Fruit fly (Drosophila melanogaster) whole organism, embryonic: ENCODE data around the gene loj.
A peak's percentile ranks its signal among the peaks of the same experiment; 100 is the strongest.

Experiments used
- Antp ChIP-seq: fragments of 200-800 bp; sonication (Bioruptor generic); optimal IDR thresholded peaks from 3 replicates; lab custom pipeline; 2016; ENCODE audit warnings: missing biosample characterization, missing genetic modification characterization
- BEAF-32 ChIP-seq: fragments of 200-800 bp; sonication (Bioruptor generic); optimal IDR thresholded peaks from 3 replicates; lab custom pipeline; 2017; ENCODE audit warnings: missing biosample characterization, missing genetic modification characterization, mild to moderate bottlenecking, moderate library complexity, missing genetic modification reagents
- CG10979 ChIP-seq: fragments of 200-800 bp; sonication (Bioruptor generic); optimal IDR thresholded peaks from 2 replicates; lab custom pipeline; 2018; ENCODE audit warnings: missing biosample characterization, mild to moderate bottlenecking, missing genetic modification characterization, moderate library complexity
- CG11398 ChIP-seq: fragments of 200-800 bp; sonication (Bioruptor generic); optimal IDR thresholded peaks from 2 replicates; lab custom pipeline; 2016; ENCODE audit warnings: missing biosample characterization, missing genetic modification characterization
- CG12155 ChIP-seq: fragments of 200-800 bp; sonication (Bioruptor generic); optimal IDR thresholded peaks from 3 replicates; lab custom pipeline; 2016; ENCODE audit warnings: missing biosample characterization, missing genetic modification characterization
- CG12659 ChIP-seq: fragments of 200-800 bp; sonication (Bioruptor generic); optimal IDR thresholded peaks from 3 replicates; lab custom pipeline; 2017; ENCODE audit warnings: mild to moderate bottlenecking, missing biosample characterization, missing genetic modification reagents, missing genetic modification characterization
- CG13624 ChIP-seq: fragments of 200-800 bp; sonication (Bioruptor generic); optimal IDR thresholded peaks from 2 replicates; lab custom pipeline; 2016; ENCODE audit warnings: missing biosample characterization, missing genetic modification characterization
- CG14860 ChIP-seq: fragments of 200-800 bp; sonication (Bioruptor generic); IDR thresholded peaks from 3 replicates; pipeline ENCODE4 v1.3.6; 2022; ENCODE audit warnings: missing biosample characterization, missing genetic modification characterization; ENCODE audit not compliant: partially characterized antibody
- CG1603 ChIP-seq: fragments of 200-800 bp; sonication (Bioruptor generic); optimal IDR thresholded peaks from 2 replicates; lab custom pipeline; 2019; ENCODE audit warnings: missing biosample characterization, mild to moderate bottlenecking, missing genetic modification characterization, moderate library complexity
- CG16813 ChIP-seq: fragments of 200-800 bp; sonication (Bioruptor generic); IDR thresholded peaks from 3 replicates; pipeline ENCODE4 v1.3.6; 2022; ENCODE audit warnings: missing biosample characterization, missing genetic modification characterization; ENCODE audit not compliant: partially characterized antibody
- CG17186 ChIP-seq: fragments of 200-800 bp; sonication (Bioruptor generic); optimal IDR thresholded peaks from 3 replicates; lab custom pipeline; 2017; ENCODE audit warnings: missing biosample characterization, missing genetic modification reagents, missing genetic modification characterization
- CG17361 ChIP-seq: fragments of 200-800 bp; sonication (Bioruptor generic); IDR thresholded peaks from 3 replicates; pipeline ENCODE4 v1.3.6; 2022; ENCODE audit warnings: missing biosample characterization, missing genetic modification characterization
- CG18764 ChIP-seq: fragments of 200-800 bp; sonication (Bioruptor generic); optimal IDR thresholded peaks from 3 replicates; lab custom pipeline; 2016; ENCODE audit warnings: missing biosample characterization, missing genetic modification characterization
- CG2116 ChIP-seq: fragments of 200-800 bp; sonication (Bioruptor generic); optimal IDR thresholded peaks from 3 replicates; lab custom pipeline; 2018; ENCODE audit warnings: missing biosample characterization, mild to moderate bottlenecking, missing genetic modification characterization
- CG30020 ChIP-seq: fragments of 200-800 bp; optimal IDR thresholded peaks from 2 replicates; lab custom pipeline; 2019; ENCODE audit warnings: missing biosample characterization, mild to moderate bottlenecking, missing genetic modification characterization, moderate library complexity
- CG3995 ChIP-seq: fragments of 200-800 bp; sonication (Bioruptor generic); optimal IDR thresholded peaks from 3 replicates; lab custom pipeline; 2016; ENCODE audit warnings: missing biosample characterization, missing genetic modification characterization
- CG42726 ChIP-seq: fragments of 200-800 bp; sonication (Bioruptor generic); IDR thresholded peaks from 2 replicates; pipeline ENCODE4 v1.3.6; 2022; ENCODE audit warnings: missing biosample characterization, missing genetic modification characterization; ENCODE audit not compliant: partially characterized antibody
- CG6791 ChIP-seq: fragments of 200-800 bp; sonication (Bioruptor generic); IDR thresholded peaks from 3 replicates; pipeline ENCODE4 v1.3.6; 2022; ENCODE audit warnings: missing biosample characterization, missing genetic modification characterization; ENCODE audit not compliant: partially characterized antibody
- CG8290 ChIP-seq, 3 experiments: fragments of 200-800 bp; sonication (Bioruptor generic); optimal IDR thresholded peaks; 2 replicates each; lab custom pipeline; 2016 to 2019; ENCODE audit warnings: missing biosample characterization in 3 of 3, missing genetic modification characterization in 3 of 3, mild to moderate bottlenecking in 2 of 3, moderate library complexity in 1 of 3
- CG9609 ChIP-seq: fragments of 200-800 bp; sonication (Bioruptor generic); optimal IDR thresholded peaks from 3 replicates; lab custom pipeline; 2016; ENCODE audit warnings: missing biosample characterization, missing genetic modification characterization
- CG9932 ChIP-seq: fragments of 200-800 bp; sonication (Bioruptor generic); IDR thresholded peaks from 2 replicates; pipeline ENCODE4 v1.3.6; 2022; ENCODE audit warnings: missing biosample characterization, missing genetic modification characterization
- CkIIα-i1 ChIP-seq: fragments of 200-800 bp; sonication (Bioruptor generic); IDR thresholded peaks from 2 replicates; pipeline ENCODE4 v1.3.6; 2022; ENCODE audit warnings: missing biosample characterization, missing genetic modification characterization
- Dp ChIP-seq: fragments of 200-800 bp; sonication (Bioruptor generic); optimal IDR thresholded peaks from 2 replicates; lab custom pipeline; 2018; ENCODE audit warnings: missing biosample characterization, mild to moderate bottlenecking, missing genetic modification characterization, moderate library complexity
- Eip74EF ChIP-seq, 2 experiments: fragments of 200-800 bp in 1 of 2; fragments of >200 bp in 1 of 2; sonication (Bioruptor generic) in 1 of 2; optimal IDR thresholded peaks; 2 replicates each; lab custom pipeline; 2017 to 2019; ENCODE audit warnings: missing biosample characterization in 2 of 2, missing genetic modification characterization in 2 of 2, mild to moderate bottlenecking in 1 of 2, moderate library complexity in 1 of 2
- HmgD ChIP-seq: fragments of 200-800 bp; sonication (Bioruptor generic); optimal IDR thresholded peaks from 3 replicates; lab custom pipeline; 2016; ENCODE audit warnings: missing biosample characterization, missing genetic modification characterization
- Hmr ChIP-seq: fragments of 200-800 bp; sonication (Bioruptor generic); optimal IDR thresholded peaks from 3 replicates; lab custom pipeline; 2017; ENCODE audit warnings: mild to moderate bottlenecking, missing biosample characterization, missing genetic modification reagents, missing genetic modification characterization
- Med ChIP-seq: fragments of 200-800 bp; sonication (Bioruptor generic); peaks from one replicate; lab custom pipeline; 2016; ENCODE audit warnings: missing biosample characterization, missing genetic modification characterization, mild to moderate bottlenecking, inconsistent platforms, moderate library complexity
- Rfx ChIP-seq: fragments of 200-800 bp; sonication (Bioruptor generic); IDR thresholded peaks from 2 replicates; pipeline ENCODE4 v1.3.6; 2022; ENCODE audit warnings: missing biosample characterization, missing genetic modification characterization
- Ssrp ChIP-seq: fragments of 200-800 bp; sonication (Bioruptor generic); optimal IDR thresholded peaks from 2 replicates; lab custom pipeline; 2018; ENCODE audit warnings: missing biosample characterization, mild to moderate bottlenecking, missing genetic modification characterization, moderate library complexity
- Taf1 ChIP-seq: fragments of 200-800 bp; sonication (Bioruptor generic); IDR thresholded peaks from 2 replicates; pipeline ENCODE4 v1.3.6; 2022; ENCODE audit warnings: missing biosample characterization, missing genetic modification characterization
- Vsx1 ChIP-seq: fragments of 200-800 bp; sonication (Bioruptor generic); optimal IDR thresholded peaks from 2 replicates; lab custom pipeline; 2017; ENCODE audit warnings: missing biosample characterization, mild to moderate bottlenecking, missing genetic modification characterization, missing genetic modification reagents
- Xbp1 ChIP-seq: fragments of 200-800 bp; sonication (Bioruptor generic); optimal IDR thresholded peaks from 3 replicates; lab custom pipeline; 2016; ENCODE audit warnings: missing biosample characterization, mild to moderate bottlenecking, missing genetic modification characterization
- aop ChIP-seq: fragments of 200-800 bp; sonication (Bioruptor generic); IDR thresholded peaks from 2 replicates; pipeline ENCODE4 v1.3.6; 2022; ENCODE audit warnings: missing biosample characterization, missing genetic modification characterization
- ase ChIP-seq: fragments of 200-800 bp; sonication (Bioruptor generic); IDR thresholded peaks from 3 replicates; pipeline ENCODE4 v1.3.6; 2022; ENCODE audit warnings: missing biosample characterization, missing genetic modification characterization
- bcd ChIP-seq: fragments of 200-800 bp; sonication (Bioruptor generic); optimal IDR thresholded peaks from 2 replicates; lab custom pipeline; 2017; ENCODE audit warnings: missing biosample characterization, mild to moderate bottlenecking, missing genetic modification characterization
- corto ChIP-seq: fragments of 200-800 bp; sonication (Bioruptor generic); optimal IDR thresholded peaks from 2 replicates; lab custom pipeline; 2016; ENCODE audit warnings: missing biosample characterization, mild to moderate bottlenecking, missing genetic modification characterization, moderate library complexity
- crc ChIP-seq: fragments of 200-800 bp; sonication (Bioruptor generic); optimal IDR thresholded peaks from 2 replicates; lab custom pipeline; 2016; ENCODE audit warnings: missing biosample characterization, missing genetic modification characterization
- eyg ChIP-seq: fragments of 200-800 bp; sonication (Bioruptor generic); optimal IDR thresholded peaks from 3 replicates; lab custom pipeline; 2016; ENCODE audit warnings: missing biosample characterization, missing genetic modification characterization
- fu2 ChIP-seq: fragments of 200-800 bp; sonication (Bioruptor generic); optimal IDR thresholded peaks from 2 replicates; lab custom pipeline; 2016; ENCODE audit warnings: missing biosample characterization, missing genetic modification characterization
- inv ChIP-seq: fragments of 200-800 bp; sonication (Bioruptor generic); IDR thresholded peaks from 2 replicates; pipeline ENCODE4 v1.3.6; 2022; ENCODE audit warnings: missing biosample characterization, missing genetic modification characterization; ENCODE audit not compliant: partially characterized antibody
- org-1 ChIP-seq: fragments of 200-800 bp; sonication (Bioruptor generic); optimal IDR thresholded peaks from 2 replicates; lab custom pipeline; 2017; ENCODE audit warnings: missing biosample characterization, missing genetic modification characterization
- sna ChIP-seq: fragments of 200-800 bp; sonication (Bioruptor generic); IDR thresholded peaks from 2 replicates; pipeline ENCODE4 v1.3.6; 2022; ENCODE audit warnings: missing biosample characterization, missing genetic modification characterization; ENCODE audit not compliant: partially characterized antibody
- stwl ChIP-seq: fragments of 200-800 bp; sonication (Bioruptor generic); optimal IDR thresholded peaks from 3 replicates; lab custom pipeline; 2018; ENCODE audit warnings: missing biosample characterization, mild to moderate bottlenecking, missing genetic modification characterization, moderate library complexity
- tin ChIP-seq: fragments of 200-800 bp; sonication (Bioruptor generic); optimal IDR thresholded peaks from 3 replicates; lab custom pipeline; 2016; ENCODE audit warnings: missing biosample characterization, missing genetic modification characterization
- tna ChIP-seq: fragments of 200-800 bp; sonication (Bioruptor generic); IDR thresholded peaks from 2 replicates; pipeline ENCODE4 v1.3.6; 2022; ENCODE audit warnings: missing biosample characterization, missing genetic modification characterization; ENCODE audit not compliant: partially characterized antibody
- unc-4 ChIP-seq: fragments of 200-800 bp; sonication (Bioruptor generic); IDR thresholded peaks from 2 replicates; pipeline ENCODE4 v1.3.6; 2022; ENCODE audit warnings: missing biosample characterization, missing genetic modification characterization; ENCODE audit not compliant: partially characterized antibody
- yki ChIP-seq: fragments of >200 bp; optimal IDR thresholded peaks from 3 replicates; lab custom pipeline; 2018
- zen ChIP-seq: fragments of 200-800 bp; sonication (Bioruptor generic); optimal IDR thresholded peaks from 3 replicates; lab custom pipeline; 2018; ENCODE audit warnings: missing biosample characterization, mild to moderate bottlenecking, missing genetic modification characterization, moderate library complexity
- zf30C ChIP-seq: fragments of 200-800 bp; sonication (Bioruptor generic); optimal IDR thresholded peaks from 3 replicates; lab custom pipeline; 2018; ENCODE audit warnings: missing biosample characterization, mild to moderate bottlenecking, missing genetic modification characterization

loj gene

dm6 chr3L:6054803-6055202 lies 40.0 kb upstream of the loj start, which contains the start of gene tant (continued):
- no peak for TF ChIP-seq zf30C (GFP tag; lab: Kevin White, UChicago)
- peak; percentile 86 for TF ChIP-seq CG14860 (GFP tag; lab: Robert Waterston, UW)
- TF ChIP-seq Rfx (GFP tag; lab: Robert Waterston, UW) = peak; percentile 40; the same call in 1 of the 2 replicates
- peak; percentile 15 for TF ChIP-seq CG30020 (tag; lab: Kevin White, UChicago)
- peak; percentile 11 for TF ChIP-seq Xbp1 (GFP tag; lab: Kevin White, UChicago)
- TF ChIP-seq org-1 (GFP tag; lab: Kevin White, UChicago) = no peak
- peak; percentile 86 for TF ChIP-seq unc-4 (GFP tag; lab: Robert Waterston, UW)
- TF ChIP-seq zen = peak; percentile 37
- peak; percentile 2 for TF ChIP-seq Antp (GFP tag; lab: Kevin White, UChicago)
- peak; percentile 72 for TF ChIP-seq CG17186
- no peak for TF ChIP-seq CG11398 (GFP tag; lab: Kevin White, UChicago)
- no peak for TF ChIP-seq crc
- no peak for TF ChIP-seq Ssrp (tag; lab: Kevin White, UChicago)
- TF ChIP-seq Taf1 (GFP tag; lab: Robert Waterston, UW) = no peak
- no peak for TF ChIP-seq Eip74EF (GFP tag; optimal IDR thresholded peaks at IDR 0.05; lab: Kevin White, UChicago)
- peak; percentile 55 for TF ChIP-seq yki
- peak; percentile 2 for TF ChIP-seq CG13624 (GFP tag; lab: Kevin White, UChicago)
- no peak for TF ChIP-seq CkIIα-i1 (GFP tag; lab: Robert Waterston, UW)
- TF ChIP-seq ase (GFP tag; lab: Robert Waterston, UW) = no peak
- peak; percentile 92 for TF ChIP-seq inv (GFP tag; lab: Robert Waterston, UW)
- TF ChIP-seq corto (GFP tag; lab: Kevin White, UChicago) = no peak
- TF ChIP-seq CG12155 (GFP tag; lab: Kevin White, UChicago) = no peak
- peak; percentile 31 for TF ChIP-seq CG1603 (tag; lab: Kevin White, UChicago)
- TF ChIP-seq CG9609 (GFP tag; lab: Kevin White, UChicago) = peak; percentile 23
- TF ChIP-seq HmgD = peak; percentile 84
- TF ChIP-seq Med (GFP tag; lab: Kevin White, UChicago) = peak; percentile 65
- TF ChIP-seq fu2 = peak; percentile 7
- TF ChIP-seq CG18764 = peak; percentile 6
- TF ChIP-seq stwl = peak; percentile 58
- peak; percentile 94 for TF ChIP-seq CG3995 (GFP tag; lab: Kevin White, UChicago)
- no peak for TF ChIP-seq Vsx1 (GFP tag; lab: Kevin White, UChicago)
- peak; percentile 90 for TF ChIP-seq CG6791
- TF ChIP-seq sna (GFP tag; lab: Robert Waterston, UW) = peak; percentile 92
- peak; percentile 74; the same call in 1 of the 2 replicates for TF ChIP-seq CG42726 (GFP tag; lab: Robert Waterston, UW)
- TF ChIP-seq aop = no peak
- peak; percentile 73 for TF ChIP-seq Dp (GFP tag; lab: Kevin White, UChicago)
- peak; percentile 41 for TF ChIP-seq Hmr (GFP tag; lab: Kevin White, UChicago)
- TF ChIP-seq CG2116 = peak; percentile 94
- peak; percentile 8 for TF ChIP-seq bcd (GFP tag; lab: Kevin White, UChicago)
- no peak for TF ChIP-seq eyg (GFP tag; lab: Kevin White, UChicago)
- TF ChIP-seq CG16813 (GFP tag; lab: Robert Waterston, UW) = peak; percentile 95
- peak; percentile 37; the same call in 1 of the 2 replicates for TF ChIP-seq CG9932 (GFP tag; lab: Robert Waterston, UW)
- TF ChIP-seq CG12659 = peak; percentile 38
- peak; percentile 96 for TF ChIP-seq BEAF-32
- peak; percentile 57; the same call in 2 of the 3 replicates for TF ChIP-seq CG17361
- peak; percentile 80 for TF ChIP-seq tna (GFP tag; lab: Robert Waterston, UW)
- peak; percentile 12 for TF ChIP-seq CG10979 (tag; lab: Kevin White, UChicago)
- peak; percentile 36 for TF ChIP-seq CG8290 (GFP tag; optimal IDR thresholded peaks at IDR 0.05; lab: Kevin White, UChicago)
- no peak for TF ChIP-seq CG8290 (tag; optimal IDR thresholded peaks at IDR 0.05; lab: Kevin White, UChicago)
- no peak for TF ChIP-seq tin
